Fruit fly (Drosophila melanogaster) whole organism, prepupa: ENCODE results near the gene CG8379.

Source experiments
- Blimp-1 ChIP-seq: fragments of 200-800 bp; sonication (Bioruptor generic); optimal IDR thresholded peaks from 3 replicates; lab custom pipeline; 2017; ENCODE audit warnings: missing biosample characterization, missing genetic modification characterization, mild to moderate bottlenecking, moderate library complexity, missing genetic modification reagents
- CG10631 ChIP-seq: fragments of 200-800 bp; sonication (Bioruptor generic); optimal IDR thresholded peaks from 2 replicates; lab custom pipeline; 2016; ENCODE audit warnings: missing biosample characterization, missing genetic modification characterization
- CG10669 ChIP-seq: fragments of 200-800 bp; sonication (Bioruptor generic); optimal IDR thresholded peaks from 3 replicates; lab custom pipeline; 2018; ENCODE audit warnings: missing biosample characterization, mild to moderate bottlenecking, missing genetic modification characterization, moderate library complexity
- CG11762 ChIP-seq: fragments of 200-800 bp; sonication (Bioruptor generic); optimal IDR thresholded peaks from 3 replicates; lab custom pipeline; 2016; ENCODE audit warnings: missing biosample characterization, missing genetic modification characterization; ENCODE audit not compliant: insufficient read depth
- CG15336 ChIP-seq: fragments of 200-800 bp; sonication (Bioruptor generic); IDR thresholded peaks from 2 replicates; pipeline ENCODE4 v1.3.6; 2022; ENCODE audit warnings: missing biosample characterization, missing genetic modification characterization
- CG1621 ChIP-seq: fragments of 200-800 bp; sonication (Bioruptor generic); optimal IDR thresholded peaks from 3 replicates; lab custom pipeline; 2018; ENCODE audit warnings: missing biosample characterization, mild to moderate bottlenecking, missing genetic modification characterization
- CG31627 ChIP-seq: fragments of 200-800 bp; sonication (Bioruptor generic); optimal IDR thresholded peaks from 3 replicates; lab custom pipeline; 2016; ENCODE audit warnings: missing biosample characterization, missing genetic modification characterization
- CG32006 ChIP-seq: fragments of 200-800 bp; sonication (Bioruptor generic); optimal IDR thresholded peaks from 3 replicates; lab custom pipeline; 2017; ENCODE audit warnings: missing biosample characterization, mild to moderate bottlenecking, missing genetic modification characterization
- CG34406 ChIP-seq: fragments of 200-800 bp; sonication (Bioruptor generic); optimal IDR thresholded peaks from 3 replicates; lab custom pipeline; 2016; ENCODE audit warnings: missing biosample characterization, missing genetic modification characterization
- CG4318 ChIP-seq: fragments of 200-800 bp; sonication (Bioruptor generic); optimal IDR thresholded peaks from 3 replicates; lab custom pipeline; 2017; ENCODE audit warnings: missing biosample characterization, mild to moderate bottlenecking, missing genetic modification characterization
- CG6163 ChIP-seq: fragments of 200-800 bp; sonication (Bioruptor generic); IDR thresholded peaks from 3 replicates; pipeline ENCODE4 v1.3.6; 2022; ENCODE audit warnings: missing biosample characterization, missing genetic modification characterization
- CG6792 ChIP-seq: fragments of 200-800 bp; sonication (Bioruptor generic); optimal IDR thresholded peaks from 3 replicates; lab custom pipeline; 2016; ENCODE audit warnings: missing biosample characterization, missing genetic modification characterization
- CG6808 ChIP-seq: fragments of 200-800 bp; sonication (Bioruptor generic); optimal IDR thresholded peaks from 3 replicates; lab custom pipeline; 2017; ENCODE audit warnings: missing biosample characterization, missing genetic modification characterization, mild to moderate bottlenecking, moderate library complexity, missing genetic modification reagents
- CG6854 ChIP-seq: fragments of 200-800 bp; sonication (Bioruptor generic); optimal IDR thresholded peaks from 2 replicates; lab custom pipeline; 2017; ENCODE audit warnings: missing biosample characterization, mild to moderate bottlenecking, missing genetic modification characterization
- CG7368 ChIP-seq: fragments of 200-800 bp; sonication (Bioruptor generic); optimal IDR thresholded peaks from 3 replicates; lab custom pipeline; 2016; ENCODE audit warnings: missing biosample characterization, missing genetic modification characterization
- CG8119 ChIP-seq: fragments of 200-800 bp; sonication (Bioruptor generic); IDR thresholded peaks from 3 replicates; pipeline ENCODE4 v1.3.6; 2022; ENCODE audit warnings: missing biosample characterization, missing genetic modification characterization
- CG8319 ChIP-seq: fragments of 200-800 bp; sonication (Bioruptor generic); optimal IDR thresholded peaks from 3 replicates; lab custom pipeline; 2016; ENCODE audit warnings: missing biosample characterization, missing genetic modification characterization
- CG9139 ChIP-seq: fragments of 200-800 bp; sonication (Bioruptor generic); optimal IDR thresholded peaks from 3 replicates; lab custom pipeline; 2017; ENCODE audit warnings: missing biosample characterization, mild to moderate bottlenecking, missing genetic modification characterization
- Eip78C ChIP-seq: fragments of 200-800 bp; sonication (Bioruptor generic); peaks from one replicate; lab custom pipeline; 2016; ENCODE audit warnings: missing biosample characterization, missing genetic modification characterization
- Eip93F ChIP-seq: fragments of 200-800 bp; sonication (Bioruptor generic); optimal IDR thresholded peaks from 2 replicates; lab custom pipeline; 2016; ENCODE audit warnings: missing biosample characterization, mild to moderate bottlenecking, missing genetic modification characterization
- Ets21C ChIP-seq: fragments of 200-800 bp; sonication (Bioruptor generic); optimal IDR thresholded peaks from 3 replicates; lab custom pipeline; 2016; ENCODE audit warnings: missing biosample characterization, missing genetic modification characterization
- Ets96B ChIP-seq: fragments of 200-800 bp; optimal IDR thresholded peaks from 2 replicates; lab custom pipeline; 2019; ENCODE audit warnings: missing biosample characterization, mild to moderate bottlenecking, missing genetic modification characterization, moderate library complexity
- Gug ChIP-seq: fragments of 200-800 bp; sonication (Bioruptor generic); IDR thresholded peaks from 2 replicates; pipeline ENCODE4 v1.3.6; 2022; ENCODE audit warnings: missing biosample characterization, missing genetic modification characterization
- Hr38 ChIP-seq: sonication (Bioruptor generic); optimal IDR thresholded peaks from 2 replicates; lab custom pipeline; 2016; ENCODE audit warnings: missing biosample characterization, missing genetic modification characterization
- Hr39 ChIP-seq: fragments of 200-800 bp; sonication (Bioruptor generic); optimal IDR thresholded peaks from 2 replicates; lab custom pipeline; 2016; ENCODE audit warnings: missing biosample characterization, missing genetic modification characterization
- Hr4 ChIP-seq: fragments of 200-800 bp; sonication (Bioruptor generic); optimal IDR thresholded peaks from 3 replicates; lab custom pipeline; 2016; ENCODE audit warnings: missing biosample characterization, missing genetic modification characterization
- Met ChIP-seq: fragments of 200-800 bp; sonication (Bioruptor generic); optimal IDR thresholded peaks from 3 replicates; lab custom pipeline; 2016; ENCODE audit warnings: missing biosample characterization, missing genetic modification characterization
- Sox15 ChIP-seq: fragments of 200-800 bp; sonication (Bioruptor generic); optimal IDR thresholded peaks from 3 replicates; lab custom pipeline; 2016; ENCODE audit warnings: missing biosample characterization, missing genetic modification characterization
- achi ChIP-seq: fragments of 200-800 bp; sonication (Bioruptor generic); optimal IDR thresholded peaks from 3 replicates; lab custom pipeline; 2016; ENCODE audit warnings: missing biosample characterization, missing genetic modification characterization
- dac ChIP-seq: fragments of 200-800 bp; sonication (Bioruptor generic); optimal IDR thresholded peaks from 2 replicates; lab custom pipeline; 2017; ENCODE audit warnings: missing biosample characterization, mild to moderate bottlenecking, missing genetic modification characterization
- eg ChIP-seq: fragments of 200-800 bp; sonication (Bioruptor generic); IDR thresholded peaks from 3 replicates; pipeline ENCODE4 v1.3.6; 2022; ENCODE audit warnings: missing biosample characterization, missing genetic modification characterization
- fd59A ChIP-seq: fragments of 200-800 bp; sonication (Bioruptor generic); optimal IDR thresholded peaks from 2 replicates; lab custom pipeline; 2017; ENCODE audit warnings: missing biosample characterization, mild to moderate bottlenecking, missing genetic modification characterization, missing genetic modification reagents
- fd85E ChIP-seq: fragments of 200-800 bp; sonication (Bioruptor generic); optimal IDR thresholded peaks from 3 replicates; lab custom pipeline; 2016; ENCODE audit warnings: missing biosample characterization, missing genetic modification characterization
- fkh ChIP-seq: fragments of 200-800 bp; sonication (Bioruptor generic); optimal IDR thresholded peaks from 3 replicates; lab custom pipeline; 2017; ENCODE audit warnings: missing biosample characterization, mild to moderate bottlenecking, missing genetic modification characterization, moderate library complexity
- lz ChIP-seq: fragments of 200-800 bp; sonication (Bioruptor generic); optimal IDR thresholded peaks from 3 replicates; lab custom pipeline; 2016; ENCODE audit warnings: missing biosample characterization, missing genetic modification characterization
- net ChIP-seq: fragments of 200-800 bp; sonication (Bioruptor generic); optimal IDR thresholded peaks from 3 replicates; lab custom pipeline; 2016; ENCODE audit warnings: missing biosample characterization, missing genetic modification characterization
- pdm3 ChIP-seq: fragments of 200-800 bp; sonication (Bioruptor generic); optimal IDR thresholded peaks from 3 replicates; lab custom pipeline; 2016; ENCODE audit warnings: missing biosample characterization, missing genetic modification characterization
- salr ChIP-seq, 2 experiments: fragments of 200-800 bp; sonication (Bioruptor generic); optimal IDR thresholded peaks; 3 replicates each; lab custom pipeline; 2016 to 2018; ENCODE audit warnings: missing biosample characterization in 2 of 2, missing genetic modification characterization in 2 of 2, mild to moderate bottlenecking in 1 of 2
- spab ChIP-seq: fragments of 200-800 bp; sonication (Bioruptor generic); optimal IDR thresholded peaks from 2 replicates; lab custom pipeline; 2017; ENCODE audit warnings: missing biosample characterization, mild to moderate bottlenecking, missing genetic modification characterization, missing genetic modification reagents
- ss ChIP-seq, 2 experiments: fragments of 200-800 bp; sonication (Bioruptor generic); optimal IDR thresholded peaks; 2 replicates in 1 of 2; 3 replicates in 1 of 2; lab custom pipeline; 2017 to 2018; ENCODE audit warnings: mild to moderate bottlenecking in 2 of 2, missing biosample characterization in 2 of 2, missing genetic modification characterization in 2 of 2, moderate library complexity in 1 of 2
- svp ChIP-seq: fragments of 200-800 bp; sonication (Bioruptor generic); peaks from one replicate; lab custom pipeline; 2016; ENCODE audit warnings: missing biosample characterization, missing genetic modification characterization
- topi ChIP-seq: fragments of 200-800 bp; sonication (Bioruptor generic); optimal IDR thresholded peaks from 3 replicates; lab custom pipeline; 2016; ENCODE audit warnings: missing biosample characterization, missing genetic modification characterization
- vri ChIP-seq: fragments of 200-800 bp; sonication (Bioruptor generic); optimal IDR thresholded peaks from 3 replicates; lab custom pipeline; 2016; ENCODE audit warnings: missing biosample characterization, mild to moderate bottlenecking, missing genetic modification characterization

The CG8379 gene

DNA sequence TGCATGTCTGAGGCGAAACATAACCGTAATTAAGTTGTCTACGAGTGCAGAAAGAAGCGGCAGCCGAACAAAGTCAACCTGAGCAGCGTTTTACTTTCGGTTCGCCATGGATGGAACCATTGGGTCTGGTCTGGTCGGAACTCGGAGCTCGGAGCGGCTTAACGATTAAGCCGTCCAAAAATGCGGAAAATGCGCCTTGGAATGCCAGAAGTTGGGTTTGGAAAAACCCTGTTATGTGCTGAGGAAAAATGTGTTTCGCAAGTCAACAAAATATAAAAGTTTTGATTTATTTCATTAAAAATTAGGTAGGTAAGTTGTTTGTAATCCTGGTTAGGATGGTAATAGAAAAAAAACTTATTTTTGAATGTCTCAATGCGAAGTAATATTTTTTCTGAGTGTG, 17.3 kb downstream of the CG8379 start:
- no peak for TF ChIP-seq Hr38
- peak; percentile 8; the same call in 1 of the 3 replicates for TF ChIP-seq eg (GFP tag; lab: Robert Waterston, UW)
- TF ChIP-seq CG15336 (GFP tag; lab: Robert Waterston, UW), result no peak

DNA sequence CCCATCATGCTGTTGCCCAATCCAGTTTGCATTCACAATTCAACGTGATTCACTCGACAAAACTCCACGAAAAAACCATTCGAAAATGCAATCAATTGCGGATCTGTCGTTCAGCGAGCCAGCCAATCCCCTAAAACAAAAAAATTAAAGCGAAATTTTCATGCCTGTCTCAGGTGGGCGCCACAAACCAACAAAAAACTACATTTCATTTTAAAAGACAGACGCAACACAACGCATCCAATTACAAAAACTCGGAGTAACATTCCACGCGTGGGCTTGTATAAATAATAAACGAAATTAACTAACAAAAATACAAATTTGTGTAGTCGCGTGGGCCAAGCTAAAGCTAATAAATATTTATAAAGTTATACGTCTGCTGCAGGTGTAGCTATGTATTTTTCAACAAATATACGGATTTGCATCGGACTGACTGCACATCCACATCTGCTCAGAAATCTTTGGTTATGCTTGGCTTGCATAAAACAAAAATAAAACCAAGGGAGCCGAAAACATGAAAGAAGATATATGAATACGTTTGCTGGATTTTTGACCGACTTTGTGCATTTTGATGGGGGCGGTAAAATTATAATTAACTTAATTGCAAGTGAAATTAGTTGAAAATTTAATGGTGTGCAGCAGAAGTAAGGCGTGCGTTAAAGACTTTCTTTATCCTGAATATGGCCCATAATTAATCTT, 19.9 kb downstream of the CG8379 start:
- TF ChIP-seq eg (GFP tag; lab: Robert Waterston, UW), result no peak
- TF ChIP-seq CG4318 (GFP tag; lab: Kevin White, UChicago), result no peak
- TF ChIP-seq vri (GFP tag; lab: Kevin White, UChicago), result no peak
- no peak for TF ChIP-seq achi (GFP tag; lab: Kevin White, UChicago)
- TF ChIP-seq svp (GFP tag; lab: Kevin White, UChicago), result no peak
- no peak for TF ChIP-seq Hr38

DNA sequence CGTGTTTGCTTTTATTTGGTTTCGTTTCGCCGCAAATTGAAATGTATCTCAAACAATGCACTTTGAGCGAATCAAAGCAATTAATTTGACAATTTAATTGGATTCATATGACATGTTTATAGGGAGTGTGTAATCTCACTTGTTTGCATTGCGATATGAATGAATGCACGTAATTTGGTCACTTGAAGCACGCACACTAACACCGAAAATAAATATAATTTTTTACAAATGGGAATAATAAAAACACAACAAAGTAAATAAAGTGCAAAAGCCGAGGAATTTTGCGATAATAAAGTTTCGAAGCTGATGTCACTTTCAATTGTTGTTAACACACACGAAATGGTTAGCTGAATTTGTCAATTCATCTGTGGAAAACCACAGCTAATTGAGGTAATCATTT, 20.7 kb downstream of the CG8379 start:
- TF ChIP-seq net (GFP tag; lab: Kevin White, UChicago) (no peak), fkh (GFP tag; lab: Kevin White, UChicago) (peak; percentile 12), topi (GFP tag; lab: Kevin White, UChicago) (no peak), vri (GFP tag; lab: Kevin White, UChicago) (peak; percentile 64), CG6163 (no peak), svp (GFP tag; lab: Kevin White, UChicago) (no peak)
- TF ChIP-seq, all 60 proteins: peak for 2

DNA sequence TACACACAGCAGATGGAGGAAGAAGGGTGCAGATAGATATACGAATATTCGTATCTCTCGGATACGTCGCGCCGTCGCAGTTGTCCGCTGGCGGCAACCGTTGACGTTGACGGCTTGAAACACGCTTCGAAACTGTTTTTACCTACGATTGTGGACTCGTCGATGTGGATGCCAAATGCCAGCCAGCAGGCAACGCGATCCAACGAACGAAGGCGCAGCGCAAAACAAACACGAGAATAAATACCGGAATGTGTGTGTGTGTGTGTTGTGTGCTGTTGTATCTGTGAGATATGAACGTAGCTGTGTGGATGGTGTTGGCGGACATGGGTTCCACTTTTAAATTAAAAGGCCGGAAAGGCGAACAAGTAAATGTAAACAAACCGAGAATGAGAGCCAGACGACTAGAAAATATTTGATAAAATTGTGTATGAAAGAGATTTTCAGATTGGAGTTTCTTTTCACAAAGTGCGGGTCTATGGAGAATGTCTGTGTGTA, 22.0 kb downstream of the CG8379 start:
- TF ChIP-seq lz (GFP tag; lab: Kevin White, UChicago) (no peak), eg (GFP tag; lab: Robert Waterston, UW) (peak; percentile 55; the same call in 2 of the 3 replicates), Hr38 (no peak), CG9139 (GFP tag; lab: Kevin White, UChicago) (peak; percentile 80), CG6792 (GFP tag; lab: Kevin White, UChicago) (peak; percentile 37), ss (GFP tag; optimal IDR thresholded peaks at IDR 0.05; lab: Kevin White, UChicago) (peak in 1 of 2 experiments; percentile 64), CG10669 (peak; percentile 23), CG11762 (GFP tag; lab: Kevin White, UChicago) (no peak), Eip78C (GFP tag; lab: Kevin White, UChicago) (peak; percentile 73), spab (no peak), CG34406 (GFP tag; lab: Kevin White, UChicago) (peak; percentile 14), Ets96B (tag; lab: Kevin White, UChicago) (peak; percentile 19), CG6163 (peak; percentile 80), Met (GFP tag; lab: Kevin White, UChicago) (no peak), pdm3 (GFP tag; lab: Kevin White, UChicago) (no peak), Hr4 (GFP tag; lab: Kevin White, UChicago) (no peak), CG31627 (GFP tag; lab: Kevin White, UChicago) (no peak), svp (GFP tag; lab: Kevin White, UChicago) (no peak), CG6854 (GFP tag; lab: Kevin White, UChicago) (peak; percentile 74), fkh (GFP tag; lab: Kevin White, UChicago) (peak; percentile 98), salr (GFP tag; optimal IDR thresholded peaks at IDR 0.05; lab: Kevin White, UChicago) (no peak), net (GFP tag; lab: Kevin White, UChicago) (peak; percentile 52), CG32006 (GFP tag; lab: Kevin White, UChicago) (no peak), Gug (GFP tag; lab: Robert Waterston, UW) (no peak), CG6808 (GFP tag; lab: Kevin White, UChicago) (peak; percentile 43), topi (GFP tag; lab: Kevin White, UChicago) (no peak), fd59A (GFP tag; lab: Kevin White, UChicago) (no peak), CG1621 (peak; percentile 56), CG10631 (no peak), fd85E (GFP tag; lab: Kevin White, UChicago) (no peak), CG8319 (GFP tag; lab: Kevin White, UChicago) (no peak), vri (GFP tag; lab: Kevin White, UChicago) (peak; percentile 33), Blimp-1 (GFP tag; lab: Kevin White, UChicago) (no peak), dac (GFP tag; lab: Kevin White, UChicago) (no peak), Ets21C (GFP tag; lab: Kevin White, UChicago) (no peak), Eip93F (GFP tag; lab: Kevin White, UChicago) (no peak), CG8119 (GFP tag; lab: Robert Waterston, UW) (peak; percentile 53; the same call in 2 of the 3 replicates), Hr39 (no peak), CG7368 (GFP tag; lab: Kevin White, UChicago) (no peak), Sox15 (GFP tag; lab: Kevin White, UChicago) (no peak)
